Fruit fly (Drosophila melanogaster) whole organism, prepupa: Measurements from ENCODE around the gene Gbs-70E.

Experiments used
- Blimp-1 ChIP-seq: fragments of 200-800 bp; sonication (Bioruptor generic); optimal IDR thresholded peaks from 3 replicates; lab custom pipeline; 2017; ENCODE audit warnings: missing biosample characterization, missing genetic modification characterization, mild to moderate bottlenecking, moderate library complexity, missing genetic modification reagents
- Hr39 ChIP-seq: fragments of 200-800 bp; sonication (Bioruptor generic); optimal IDR thresholded peaks from 2 replicates; lab custom pipeline; 2016; ENCODE audit warnings: missing biosample characterization, missing genetic modification characterization
- OdsH ChIP-seq: fragments of 200-800 bp; sonication (Bioruptor generic); optimal IDR thresholded peaks from 3 replicates; lab custom pipeline; 2016; ENCODE audit warnings: missing biosample characterization, missing genetic modification characterization
- eg ChIP-seq: fragments of 200-800 bp; sonication (Bioruptor generic); IDR thresholded peaks from 3 replicates; pipeline ENCODE4 v1.3.6; 2022; ENCODE audit warnings: missing biosample characterization, missing genetic modification characterization
- esn ChIP-seq: fragments of 200-800 bp; sonication (Bioruptor generic); optimal IDR thresholded peaks from 2 replicates; lab custom pipeline; 2016; ENCODE audit warnings: missing biosample characterization, mild to moderate bottlenecking, missing genetic modification characterization, moderate library complexity
- svp ChIP-seq: fragments of 200-800 bp; sonication (Bioruptor generic); peaks from one replicate; lab custom pipeline; 2016; ENCODE audit warnings: missing biosample characterization, missing genetic modification characterization

dm6 chr3L:14537435-14537991 is 13.3 kb downstream of the Gbs-70E start, which contains the start of gene Mpcp2:
- TF ChIP-seq eg (GFP tag; lab: Robert Waterston, UW) (0 out of 3 replicates have a peak, but pooled peaks have one; percentile 8), esn (GFP tag; lab: Kevin White, UChicago) (peak; percentile 12), Blimp-1 (GFP tag; lab: Kevin White, UChicago) (no peak), Hr39 (GFP tag; lab: Kevin White, UChicago) (no peak), OdsH (GFP tag; lab: Kevin White, UChicago) (no peak), svp (peak; percentile 70)
